Fruit fly (Drosophila melanogaster) whole organism, pupa: ENCODE data around the gene CG34148.

Experiments
- CG10348 ChIP-seq: fragments of 200-800 bp; sonication (Bioruptor generic); IDR thresholded peaks from 2 replicates; pipeline ENCODE4 v1.3.6; 2022; ENCODE audit warnings: missing biosample characterization, missing genetic modification characterization
- CG12605 ChIP-seq: fragments of 200-800 bp; sonication (Bioruptor generic); IDR thresholded peaks from 2 replicates; pipeline ENCODE4 v1.3.6; 2022; ENCODE audit warnings: missing biosample characterization, missing genetic modification characterization
- CG13204 ChIP-seq: fragments of 200-800 bp; sonication (Bioruptor generic); optimal IDR thresholded peaks from 2 replicates; lab custom pipeline; 2018; ENCODE audit warnings: missing biosample characterization, mild to moderate bottlenecking, missing genetic modification characterization, moderate library complexity
- CG14655 ChIP-seq: fragments of 200-800 bp; sonication (Bioruptor generic); optimal IDR thresholded peaks from 3 replicates; lab custom pipeline; 2017; ENCODE audit warnings: mild to moderate bottlenecking, missing biosample characterization, missing genetic modification reagents, missing genetic modification characterization
- CG15710 ChIP-seq: fragments of 200-800 bp; sonication (Bioruptor generic); optimal IDR thresholded peaks from 2 replicates; lab custom pipeline; 2018; ENCODE audit warnings: missing biosample characterization, mild to moderate bottlenecking, missing genetic modification characterization, moderate library complexity
- CG17806 ChIP-seq: fragments of 200-800 bp; sonication (Bioruptor generic); optimal IDR thresholded peaks from 2 replicates; lab custom pipeline; 2018; ENCODE audit warnings: missing biosample characterization, mild to moderate bottlenecking, missing genetic modification characterization, moderate library complexity
- CG32121 ChIP-seq: fragments of 200-800 bp; sonication (Bioruptor generic); IDR thresholded peaks from 2 replicates; pipeline ENCODE4 v1.3.6; 2022; ENCODE audit warnings: missing biosample characterization, missing genetic modification characterization
- CG34367 ChIP-seq: fragments of 200-800 bp; sonication (Bioruptor generic); optimal IDR thresholded peaks from 2 replicates; lab custom pipeline; 2018; ENCODE audit warnings: missing biosample characterization, mild to moderate bottlenecking, missing genetic modification characterization
- CG4496 ChIP-seq: fragments of 200-800 bp; sonication (Bioruptor generic); IDR thresholded peaks from 3 replicates; pipeline ENCODE4 v1.3.6; 2022; ENCODE audit warnings: missing biosample characterization, missing genetic modification characterization
- CG8159 ChIP-seq: fragments of 200-800 bp; sonication (Bioruptor generic); optimal IDR thresholded peaks from 3 replicates; lab custom pipeline; 2018; ENCODE audit warnings: missing biosample characterization, mild to moderate bottlenecking, missing genetic modification characterization, moderate library complexity
- CG8301 ChIP-seq: fragments of 200-800 bp; sonication (Bioruptor generic); optimal IDR thresholded peaks from 2 replicates; lab custom pipeline; 2018; ENCODE audit warnings: missing biosample characterization, mild to moderate bottlenecking, missing genetic modification characterization
- CG9948 ChIP-seq: fragments of 200-800 bp; sonication (Bioruptor generic); optimal IDR thresholded peaks from 2 replicates; lab custom pipeline; 2018; ENCODE audit warnings: missing biosample characterization, mild to moderate bottlenecking, missing genetic modification characterization, moderate library complexity
- D1 ChIP-seq: fragments of 200-800 bp; sonication (Bioruptor generic); optimal IDR thresholded peaks from 2 replicates; lab custom pipeline; 2018; ENCODE audit warnings: missing biosample characterization, mild to moderate bottlenecking, missing genetic modification characterization, moderate library complexity
- EcR ChIP-seq: fragments of 200-800 bp; sonication (Bioruptor generic); optimal IDR thresholded peaks from 3 replicates; lab custom pipeline; 2019; ENCODE audit warnings: missing biosample characterization, missing genetic modification characterization, mild to moderate bottlenecking, moderate library complexity, missing genetic modification reagents
- Ets98B ChIP-seq: fragments of 200-800 bp; sonication (Bioruptor generic); IDR thresholded peaks from 2 replicates; pipeline ENCODE4 v1.3.6; 2022; ENCODE audit warnings: missing biosample characterization, missing genetic modification characterization
- Pif1A ChIP-seq: fragments of 200-800 bp; sonication (Bioruptor generic); optimal IDR thresholded peaks from 3 replicates; lab custom pipeline; 2016; ENCODE audit warnings: missing biosample characterization, missing genetic modification characterization
- Pif1B ChIP-seq: fragments of 200-800 bp; sonication (Bioruptor generic); optimal IDR thresholded peaks from 3 replicates; lab custom pipeline; 2016; ENCODE audit warnings: missing biosample characterization, missing genetic modification characterization
- Snoo ChIP-seq: fragments of 200-800 bp; sonication (Bioruptor generic); optimal IDR thresholded peaks from 3 replicates; lab custom pipeline; 2017; ENCODE audit warnings: missing biosample characterization, mild to moderate bottlenecking, missing genetic modification characterization, inconsistent platforms
- fd96Ca ChIP-seq: fragments of 200-800 bp; sonication (Bioruptor generic); IDR thresholded peaks from 3 replicates; pipeline ENCODE4 v1.3.6; 2022; ENCODE audit warnings: missing biosample characterization, missing genetic modification characterization
- gl ChIP-seq: fragments of 200-800 bp; sonication (Bioruptor generic); optimal IDR thresholded peaks from 2 replicates; lab custom pipeline; 2018; ENCODE audit warnings: missing biosample characterization, mild to moderate bottlenecking, missing genetic modification characterization
- rn ChIP-seq: fragments of 200-800 bp; sonication (Bioruptor generic); IDR thresholded peaks from 2 replicates; pipeline ENCODE4 v1.3.6; 2022; ENCODE audit warnings: missing biosample characterization, missing genetic modification characterization

CG34148 gene

dm6 chr3R:21862868-21863267 is 15.6 kb downstream of the CG34148 start:
- TF ChIP-seq CG8159 (tag; lab: Kevin White, UChicago), result no peak
- peak; percentile 41 for TF ChIP-seq CG14655 (GFP tag; lab: Kevin White, UChicago)
- TF ChIP-seq Snoo (tag; lab: Kevin White, UChicago), result no peak

DNA sequence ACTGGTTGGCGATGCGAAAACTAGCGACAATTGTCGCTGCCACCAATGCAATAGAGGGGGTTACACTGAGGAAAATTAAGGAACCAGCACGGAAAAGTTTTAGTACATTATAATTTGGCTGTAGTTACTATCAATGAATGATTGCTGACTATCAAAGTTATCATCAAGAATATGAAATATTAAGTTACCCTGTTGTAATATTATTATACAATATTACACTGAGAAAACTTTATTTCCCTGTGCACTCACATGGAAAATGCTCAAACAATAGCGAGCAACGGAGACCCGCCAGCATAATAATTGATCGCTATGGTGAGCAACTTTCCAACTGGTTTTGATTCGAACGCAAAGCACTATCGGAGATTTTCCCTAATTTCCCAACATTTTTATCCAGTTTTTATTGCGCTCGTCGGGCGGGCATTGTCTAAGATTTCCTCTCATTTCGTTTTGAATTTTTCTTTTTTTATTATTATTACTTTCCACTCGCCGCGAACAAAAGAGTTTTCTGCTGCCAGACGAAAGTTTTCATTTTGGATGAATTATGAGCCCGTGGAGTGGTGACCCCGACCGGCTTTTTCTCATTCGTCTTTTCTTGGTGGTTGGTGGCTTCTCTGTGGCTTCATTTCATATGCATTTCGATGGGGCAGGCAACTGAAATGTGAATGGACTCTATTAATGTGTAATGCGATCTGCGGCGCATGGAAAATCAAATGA is 16.2 kb downstream of the CG34148 start:
- no peak for TF ChIP-seq CG13204 (GFP tag; lab: Kevin White, UChicago)
- TF ChIP-seq rn (GFP tag; lab: Robert Waterston, UW), result peak; percentile 79
- peak; percentile 93 for TF ChIP-seq CG32121 (GFP tag; lab: Robert Waterston, UW)
- no peak for TF ChIP-seq gl
- TF ChIP-seq CG14655 (GFP tag; lab: Kevin White, UChicago), result peak; percentile 85
- TF ChIP-seq Snoo (tag; lab: Kevin White, UChicago), result no peak
- TF ChIP-seq Pif1A (GFP tag; lab: Kevin White, UChicago), result peak; percentile 73
- peak; percentile 16 for TF ChIP-seq CG9948
- TF ChIP-seq CG34367, result no peak
- TF ChIP-seq CG10348 (GFP tag; lab: Robert Waterston, UW), result peak; percentile 78
- TF ChIP-seq CG8159 (tag; lab: Kevin White, UChicago), result peak; percentile 8
- peak; percentile 21 for TF ChIP-seq CG17806 (tag; lab: Kevin White, UChicago)
- peak; percentile 91 for TF ChIP-seq CG8301 (tag; lab: Kevin White, UChicago)
- TF ChIP-seq fd96Ca (GFP tag; lab: Robert Waterston, UW), result no peak; the same call in none of the 3 replicates
- peak; percentile 94 for TF ChIP-seq CG4496 (GFP tag; lab: Robert Waterston, UW)
- peak; percentile 94 for TF ChIP-seq Ets98B (GFP tag; lab: Robert Waterston, UW)
- peak; percentile 41 for TF ChIP-seq Pif1B (GFP tag; lab: Kevin White, UChicago)
- TF ChIP-seq CG12605 (GFP tag; lab: Robert Waterston, UW), result peak; percentile 86

dm6 chr3R:21859509-21859908 is 19.0 kb downstream of the CG34148 start:
- peak; percentile 80 for TF ChIP-seq CG8301 (tag; lab: Kevin White, UChicago)
- peak; percentile 82 for TF ChIP-seq CG4496 (GFP tag; lab: Robert Waterston, UW)
- TF ChIP-seq gl, result peak; percentile 28
- peak; percentile 72 for TF ChIP-seq CG14655 (GFP tag; lab: Kevin White, UChicago)
- TF ChIP-seq rn (GFP tag; lab: Robert Waterston, UW), result peak; percentile 68; the same call in 1 of the 2 replicates
- peak; percentile 83 for TF ChIP-seq Pif1B (GFP tag; lab: Kevin White, UChicago)
- 0 out of 3 replicates have a peak, but pooled peaks have one; percentile 29 for TF ChIP-seq fd96Ca (GFP tag; lab: Robert Waterston, UW)
- 0 out of 2 replicates have a peak, but pooled peaks have one; percentile 58 for TF ChIP-seq CG12605 (GFP tag; lab: Robert Waterston, UW)
- TF ChIP-seq CG32121 (GFP tag; lab: Robert Waterston, UW), result peak; percentile 48; the same call in 1 of the 2 replicates
- TF ChIP-seq Pif1A (GFP tag; lab: Kevin White, UChicago), result peak; percentile 87
- TF ChIP-seq CG9948, result peak; percentile 74
- peak; percentile 71 for TF ChIP-seq Ets98B (GFP tag; lab: Robert Waterston, UW)
- TF ChIP-seq CG10348 (GFP tag; lab: Robert Waterston, UW), result no peak
- peak; percentile 85 for TF ChIP-seq CG8159 (tag; lab: Kevin White, UChicago)
- peak; percentile 84 for TF ChIP-seq CG15710 (tag; lab: Kevin White, UChicago)
- TF ChIP-seq CG34367, result peak; percentile 70
- TF ChIP-seq Snoo (tag; lab: Kevin White, UChicago), result peak; percentile 93
- TF ChIP-seq D1, result no peak
- TF ChIP-seq EcR, result peak; percentile 0
- peak; percentile 61 for TF ChIP-seq CG13204 (GFP tag; lab: Kevin White, UChicago)
- peak; percentile 66 for TF ChIP-seq CG17806 (tag; lab: Kevin White, UChicago)

DNA sequence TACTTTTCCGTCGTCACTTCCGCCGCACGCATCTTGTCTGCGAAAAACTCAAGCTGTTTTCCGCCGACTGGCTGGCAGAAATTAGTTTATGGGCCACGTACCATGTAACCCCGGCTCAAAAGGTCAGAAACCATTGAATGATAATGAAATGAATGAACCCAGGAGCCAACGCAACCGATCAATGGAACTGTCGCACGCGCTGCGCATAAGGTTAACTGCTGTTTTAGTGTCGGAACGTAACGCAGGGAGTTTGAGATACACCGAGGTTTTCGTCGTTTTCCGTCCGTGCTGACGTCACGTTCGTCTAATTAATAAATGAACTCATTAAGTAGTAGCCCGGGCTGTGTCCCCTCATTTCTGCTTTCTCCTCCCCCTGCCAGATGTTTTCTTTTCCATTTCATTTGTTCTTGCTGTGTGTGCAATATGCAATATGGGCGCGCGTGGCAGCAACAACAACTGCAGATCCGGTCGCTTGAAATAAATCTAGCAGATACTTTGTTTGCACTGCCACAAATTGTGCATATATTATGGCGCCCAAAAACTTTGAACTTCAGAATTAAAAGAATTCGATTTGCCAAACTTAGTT is 20.1 kb downstream of the CG34148 start:
- TF ChIP-seq CG9948 (peak; percentile 8), gl (no peak)

DNA sequence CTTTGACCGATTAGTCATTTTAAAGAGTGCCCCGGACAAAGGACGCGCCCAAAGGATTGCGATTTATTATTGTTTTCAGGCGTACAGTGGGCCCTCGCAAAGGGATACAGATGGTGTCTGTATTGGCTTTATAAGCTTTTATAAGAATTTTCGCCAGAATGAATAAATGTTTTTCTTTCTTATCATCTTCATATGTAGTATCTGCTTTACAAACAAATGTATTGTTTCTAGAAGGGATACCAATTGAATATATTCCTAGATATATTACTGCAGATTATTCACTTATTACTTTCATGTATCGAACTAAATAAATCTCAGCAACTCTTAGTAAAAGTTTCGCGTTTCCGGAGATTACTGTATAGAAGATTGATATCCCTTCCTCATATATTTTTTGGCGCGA is 21.0 kb downstream of the CG34148 start:
- no peak for TF ChIP-seq Pif1A (GFP tag; lab: Kevin White, UChicago)
- peak; percentile 30 for TF ChIP-seq CG8159 (tag; lab: Kevin White, UChicago)
- TF ChIP-seq CG14655 (GFP tag; lab: Kevin White, UChicago), result peak; percentile 0
- TF ChIP-seq, all 21 proteins: peak for 2

- no peak for TF ChIP-seq fd96Ca (GFP tag; lab: Robert Waterston, UW)
Observed at dm6 chr3R:21856873-21857243, 21.6 kb downstream of the CG34148 start.
